Fruit fly (Drosophila melanogaster) whole organism, pupa: ENCODE data around the gene CG5776.

Source experiments
- CG14655 ChIP-seq: fragments of 200-800 bp; sonication (Bioruptor generic); optimal IDR thresholded peaks from 3 replicates; lab custom pipeline; 2017; ENCODE audit warnings: mild to moderate bottlenecking, missing biosample characterization, missing genetic modification reagents, missing genetic modification characterization
- CG9948 ChIP-seq: fragments of 200-800 bp; sonication (Bioruptor generic); optimal IDR thresholded peaks from 2 replicates; lab custom pipeline; 2018; ENCODE audit warnings: missing biosample characterization, mild to moderate bottlenecking, missing genetic modification characterization, moderate library complexity

Gene CG5776

dm6 chr2L:12651040-12651439, 53.2 kb downstream of the CG5776 start:
- no peak for TF ChIP-seq CG14655 (GFP tag; lab: Kevin White, UChicago)
- TF ChIP-seq CG9948 (tag; lab: Kevin White, UChicago) = no peak
